Worm (Caenorhabditis elegans) whole organism, L3 larva: ENCODE measurements around the gene T06E8.8.

Experiments used
- ZK546.5 ChIP-seq: sonication (generic microtip); optimal IDR thresholded peaks from 2 replicates; lab custom pipeline; 2017; ENCODE audit warnings: missing biosample characterization, missing genetic modification characterization
- aly-2 ChIP-seq: fragments of 150-350 bp; optimal IDR thresholded peaks from 2 replicates; lab custom pipeline; 2014; ENCODE audit warnings: missing biosample characterization, missing genetic modification characterization
- ama-1 ChIP-seq: fragments of 150-350 bp; optimal IDR thresholded peaks from 2 replicates; lab custom pipeline; 2018
- ceh-16 ChIP-seq: sonication (generic microtip); optimal IDR thresholded peaks from 2 replicates; lab custom pipeline; 2017; ENCODE audit warnings: missing biosample characterization, missing genetic modification characterization
- ceh-28 ChIP-seq: fragments of 150-350 bp; optimal IDR thresholded peaks from 2 replicates; lab custom pipeline; 2014; ENCODE audit warnings: missing biosample characterization, missing genetic modification reagents, missing genetic modification characterization
- ceh-82 ChIP-seq: fragments of 150-350 bp; optimal IDR thresholded peaks from 2 replicates; lab custom pipeline; 2014; ENCODE audit warnings: missing biosample characterization, missing genetic modification characterization
- ceh-9 ChIP-seq: sonication (generic microtip); optimal IDR thresholded peaks from 2 replicates; lab custom pipeline; 2018; ENCODE audit warnings: missing biosample characterization, missing genetic modification characterization
- daf-12 ChIP-seq: fragments of 150-350 bp; optimal IDR thresholded peaks from 2 replicates; lab custom pipeline; 2014; ENCODE audit warnings: missing biosample characterization, missing genetic modification reagents, missing genetic modification characterization
- egl-27 ChIP-seq: sonication (generic microtip); optimal IDR thresholded peaks from 4 replicates; lab custom pipeline; 2017; ENCODE audit warnings: missing biosample characterization, missing genetic modification reagents, missing genetic modification characterization
- egl-5 ChIP-seq: fragments of 150-350 bp; optimal IDR thresholded peaks from 2 replicates; lab custom pipeline; 2017; ENCODE audit warnings: missing biosample characterization, missing genetic modification reagents, missing genetic modification characterization, inconsistent platforms
- elt-1 ChIP-seq: fragments of 150-350 bp; optimal IDR thresholded peaks from 2 replicates; lab custom pipeline; 2014; ENCODE audit warnings: missing biosample characterization, missing genetic modification characterization
- elt-2 ChIP-seq: sonication (generic microtip); optimal IDR thresholded peaks from 2 replicates; lab custom pipeline; 2016; ENCODE audit warnings: missing genetic modification reagents, mild to moderate bottlenecking, missing genetic modification characterization, missing compliant biosample characterization
- elt-3 ChIP-seq, 3 experiments: fragments of 150-350 bp in 1 of 3; sonication (generic microtip) in 2 of 3; optimal IDR thresholded peaks; 2 replicates in 2 of 3; 4 replicates in 1 of 3; lab custom pipeline; 2014 to 2017; ENCODE audit warnings: missing biosample characterization in 3 of 3, missing genetic modification characterization in 3 of 3
- eor-1 ChIP-seq, 2 experiments: fragments of 150-350 bp; optimal IDR thresholded peaks; 2 replicates each; lab custom pipeline; 2014 to 2018; ENCODE audit warnings: missing biosample characterization in 2 of 2, missing genetic modification characterization in 2 of 2
- fkh-10 ChIP-seq: sonication (generic microtip); optimal IDR thresholded peaks from 2 replicates; lab custom pipeline; 2017; ENCODE audit warnings: missing biosample characterization, missing genetic modification reagents, missing genetic modification characterization
- fos-1 ChIP-seq: fragments of 150-350 bp; optimal IDR thresholded peaks from 2 replicates; lab custom pipeline; 2014; ENCODE audit warnings: missing biosample characterization, missing genetic modification characterization
- hmg-11 ChIP-seq: sonication (generic microtip); optimal IDR thresholded peaks from 2 replicates; lab custom pipeline; 2016; ENCODE audit warnings: missing genetic modification characterization, missing compliant biosample characterization
- jun-1 ChIP-seq: fragments of 150-350 bp; optimal IDR thresholded peaks from 2 replicates; lab custom pipeline; 2014; ENCODE audit warnings: missing biosample characterization, missing genetic modification reagents, missing genetic modification characterization
- lin-15B ChIP-seq: fragments of 150-350 bp; optimal IDR thresholded peaks from 2 replicates; lab custom pipeline; 2014; ENCODE audit warnings: missing biosample characterization, missing genetic modification characterization
- lin-39 ChIP-seq: fragments of 150-350 bp; optimal IDR thresholded peaks from 2 replicates; lab custom pipeline; 2018; ENCODE audit warnings: missing biosample characterization, missing genetic modification reagents, missing genetic modification characterization
- lsy-12 ChIP-seq: sonication (generic microtip); optimal IDR thresholded peaks from 2 replicates; lab custom pipeline; 2016; ENCODE audit warnings: mild to moderate bottlenecking, missing genetic modification characterization, missing compliant biosample characterization
- mdl-1 ChIP-seq: fragments of 150-350 bp; optimal IDR thresholded peaks from 2 replicates; lab custom pipeline; 2014; ENCODE audit warnings: missing biosample characterization, missing genetic modification characterization
- nfya-1 ChIP-seq: sonication (generic microtip); optimal IDR thresholded peaks from 2 replicates; lab custom pipeline; 2017; ENCODE audit warnings: missing genetic modification characterization, mild to moderate bottlenecking, missing compliant biosample characterization, antibody characterized with exemption, moderate library complexity; ENCODE audit not compliant: insufficient read depth
- nhr-23 ChIP-seq: fragments of 150-350 bp; optimal IDR thresholded peaks from 2 replicates; lab custom pipeline; 2014; ENCODE audit warnings: missing biosample characterization, missing genetic modification reagents, missing genetic modification characterization
- nhr-237 ChIP-seq: fragments of 150-350 bp; optimal IDR thresholded peaks from 2 replicates; lab custom pipeline; 2014; ENCODE audit warnings: missing biosample characterization, missing genetic modification characterization
- nhr-25 ChIP-seq: sonication (generic microtip); optimal IDR thresholded peaks from 2 replicates; lab custom pipeline; 2017; ENCODE audit warnings: missing biosample characterization, missing genetic modification characterization
- nhr-67 ChIP-seq: fragments of 150-350 bp; optimal IDR thresholded peaks from 2 replicates; lab custom pipeline; 2014; ENCODE audit warnings: missing biosample characterization, missing genetic modification characterization
- nhr-76 ChIP-seq: fragments of 150-350 bp; sonication (generic microtip); optimal IDR thresholded peaks from 5 replicates; lab custom pipeline; 2014; ENCODE audit warnings: missing biosample characterization, missing genetic modification characterization
- pha-4 ChIP-seq: fragments of 150-350 bp; optimal IDR thresholded peaks from 2 replicates; lab custom pipeline; 2014; ENCODE audit warnings: missing biosample characterization, missing genetic modification reagents, missing genetic modification characterization
- pqm-1 ChIP-seq: fragments of 150-350 bp; optimal IDR thresholded peaks from 2 replicates; lab custom pipeline; 2017; ENCODE audit warnings: missing biosample characterization, missing genetic modification characterization, inconsistent platforms
- sea-2 ChIP-seq: fragments of 150-350 bp; sonication (generic microtip); optimal IDR thresholded peaks from 4 replicates; lab custom pipeline; 2014; ENCODE audit warnings: missing biosample characterization, missing genetic modification reagents, missing genetic modification characterization
- snpc-4 ChIP-seq: fragments of 150-350 bp; optimal IDR thresholded peaks from 2 replicates; lab custom pipeline; 2014; ENCODE audit warnings: missing biosample characterization, missing genetic modification characterization
- unc-39 ChIP-seq: sonication (generic microtip); optimal IDR thresholded peaks from 4 replicates; lab custom pipeline; 2017; ENCODE audit warnings: missing biosample characterization, missing genetic modification characterization
- unc-62 ChIP-seq: fragments of 150-350 bp; sonication (generic microtip); optimal IDR thresholded peaks from 4 replicates; lab custom pipeline; 2014; ENCODE audit warnings: missing biosample characterization, missing genetic modification reagents, missing genetic modification characterization
- ztf-11 ChIP-seq: fragments of 150-350 bp; optimal IDR thresholded peaks from 2 replicates; lab custom pipeline; 2014; ENCODE audit warnings: missing biosample characterization, missing genetic modification characterization
- ztf-4 ChIP-seq: fragments of 150-350 bp; optimal IDR thresholded peaks from 2 replicates; lab custom pipeline; 2014; ENCODE audit warnings: missing biosample characterization, missing genetic modification characterization

T06E8.8 gene

ce11 chrV:10019083-10019624 is 24.4 kb upstream of the T06E8.8 start:
- TF ChIP-seq nhr-25 (tag; lab: Kevin White, UChicago) = no peak
- TF ChIP-seq ama-1 = no peak
- no peak for TF ChIP-seq lin-39 (tag; lab: Kevin White, UChicago)
- no peak for TF ChIP-seq elt-3 (tag; optimal IDR thresholded peaks at IDR 0.05; lab: Kevin White, UChicago)
- no peak for TF ChIP-seq elt-1 (tag; lab: Kevin White, UChicago)
- TF ChIP-seq ceh-16 (tag; lab: Kevin White, UChicago) = no peak
- TF ChIP-seq ZK546.5 (tag; lab: Kevin White, UChicago) = no peak
- TF ChIP-seq mdl-1 (tag; lab: Kevin White, UChicago) = no peak
- TF ChIP-seq ztf-11 (tag; lab: Kevin White, UChicago) = no peak
- TF ChIP-seq snpc-4 (tag; lab: Kevin White, UChicago) = no peak
- TF ChIP-seq jun-1 (tag; lab: Kevin White, UChicago) = no peak
- TF ChIP-seq unc-62 (GFP tag; lab: Kevin White, UChicago) = no peak
- no peak for TF ChIP-seq nhr-76 (tag; lab: Kevin White, UChicago)
- no peak for TF ChIP-seq ztf-4 (tag; lab: Kevin White, UChicago)
- no peak for TF ChIP-seq egl-27 (tag; lab: Kevin White, UChicago)
- no peak for TF ChIP-seq egl-5 (tag; lab: Kevin White, UChicago)
- no peak for TF ChIP-seq elt-2
- TF ChIP-seq lsy-12 (tag; lab: Kevin White, UChicago) = no peak

- TF ChIP-seq lsy-12 (tag; lab: Kevin White, UChicago) (no peak), lin-39 (tag; lab: Kevin White, UChicago) (peak; percentile 36), ceh-28 (tag; lab: Kevin White, UChicago) (no peak), unc-39 (tag; lab: Kevin White, UChicago) (no peak), nhr-23 (tag; lab: Kevin White, UChicago) (no peak), nfya-1 (tag; lab: Kevin White, UChicago) (peak; percentile 26), pha-4 (tag; lab: Kevin White, UChicago) (peak; percentile 94), pqm-1 (tag; lab: Kevin White, UChicago) (no peak), nhr-76 (tag; lab: Kevin White, UChicago) (no peak), ceh-82 (tag; lab: Kevin White, UChicago) (no peak), mdl-1 (tag; lab: Kevin White, UChicago) (peak; percentile 46), ceh-16 (tag; lab: Kevin White, UChicago) (no peak), aly-2 (tag; lab: Kevin White, UChicago) (no peak)
These were observed 23.6 kb upstream of the T06E8.8 start for ce11 chrV:10019934-10020333.

ce11 chrV:10023062-10023536 is 20.4 kb upstream of the T06E8.8 start:
- no peak for TF ChIP-seq egl-5 (tag; lab: Kevin White, UChicago)
- TF ChIP-seq nhr-67 = no peak
- TF ChIP-seq fos-1 (tag; lab: Kevin White, UChicago) = no peak
- TF ChIP-seq daf-12 = no peak
- TF ChIP-seq ztf-4 (tag; lab: Kevin White, UChicago) = no peak
- TF ChIP-seq nhr-237 = no peak
- no peak for TF ChIP-seq nhr-23 (tag; lab: Kevin White, UChicago)
- TF ChIP-seq ceh-82 (tag; lab: Kevin White, UChicago) = no peak
- TF ChIP-seq eor-1 (tag; optimal IDR thresholded peaks at IDR 0.05; lab: Kevin White, UChicago) = no peak
- TF ChIP-seq egl-27 (tag; lab: Kevin White, UChicago) = no peak

- TF ChIP-seq sea-2 (GFP tag; lab: Kevin White, UChicago) (no peak), egl-5 (tag; lab: Kevin White, UChicago) (no peak), ama-1 (no peak), lin-15B (tag; lab: Kevin White, UChicago) (no peak), fkh-10 (GFP tag; lab: Kevin White, UChicago) (no peak), aly-2 (tag; lab: Kevin White, UChicago) (no peak), snpc-4 (tag; lab: Kevin White, UChicago) (no peak), elt-3 (tag; optimal IDR thresholded peaks at IDR 0.05; lab: Kevin White, UChicago) (no peak), pha-4 (tag; lab: Kevin White, UChicago) (no peak), ceh-9 (no peak), unc-39 (tag; lab: Kevin White, UChicago) (no peak), ZK546.5 (tag; lab: Kevin White, UChicago) (no peak), hmg-11 (tag; lab: Kevin White, UChicago) (no peak), ztf-4 (tag; lab: Kevin White, UChicago) (no peak), lin-39 (tag; lab: Kevin White, UChicago) (no peak), eor-1 (tag; optimal IDR thresholded peaks at IDR 0.05; lab: Kevin White, UChicago) (no peak)
These were observed 12.6 kb upstream of the T06E8.8 start, which contains the start of gene acl-2 for ce11 chrV:10030992-10031383. Gene acl-2 (minus strand): TSS chrV:10031092.
